Fruit fly (Drosophila melanogaster) whole organism, embryonic: ENCODE results near the gene mus101.

Experiments used
- B-H2 ChIP-seq: fragments of 200-800 bp; sonication (Bioruptor generic); optimal IDR thresholded peaks from 2 replicates; lab custom pipeline; 2018; ENCODE audit warnings: missing biosample characterization, mild to moderate bottlenecking, missing genetic modification characterization
- Bteb2 ChIP-seq: fragments of 200-800 bp; sonication (Bioruptor generic); optimal IDR thresholded peaks from 2 replicates; lab custom pipeline; 2016; ENCODE audit warnings: missing biosample characterization, missing genetic modification characterization
- CG10979 ChIP-seq: fragments of 200-800 bp; sonication (Bioruptor generic); optimal IDR thresholded peaks from 2 replicates; lab custom pipeline; 2018; ENCODE audit warnings: missing biosample characterization, mild to moderate bottlenecking, missing genetic modification characterization, moderate library complexity
- CG12659 ChIP-seq: fragments of 200-800 bp; sonication (Bioruptor generic); optimal IDR thresholded peaks from 3 replicates; lab custom pipeline; 2017; ENCODE audit warnings: mild to moderate bottlenecking, missing biosample characterization, missing genetic modification reagents, missing genetic modification characterization
- CG15011 ChIP-seq: fragments of 200-800 bp; sonication (Bioruptor generic); optimal IDR thresholded peaks from 3 replicates; lab custom pipeline; 2018; ENCODE audit warnings: missing biosample characterization, mild to moderate bottlenecking, missing genetic modification characterization
- CG15514 ChIP-seq: fragments of 200-800 bp; sonication (Bioruptor generic); optimal IDR thresholded peaks from 3 replicates; lab custom pipeline; 2017; ENCODE audit warnings: missing biosample characterization, missing genetic modification characterization, mild to moderate bottlenecking, moderate library complexity, missing genetic modification reagents
- CG16815 ChIP-seq: fragments of 200-800 bp; sonication (Bioruptor generic); optimal IDR thresholded peaks from 3 replicates; lab custom pipeline; 2017; ENCODE audit warnings: missing biosample characterization, mild to moderate bottlenecking, missing genetic modification characterization
- CG2129 ChIP-seq: fragments of 200-800 bp; sonication (Bioruptor generic); IDR thresholded peaks from 2 replicates; pipeline ENCODE4 v1.3.6; 2022; ENCODE audit warnings: missing biosample characterization, missing genetic modification characterization; ENCODE audit not compliant: partially characterized antibody
- CG30431 ChIP-seq: fragments of 200-800 bp; sonication (Bioruptor generic); optimal IDR thresholded peaks from 2 replicates; lab custom pipeline; 2017; ENCODE audit warnings: missing biosample characterization, missing genetic modification characterization
- CG32767 ChIP-seq: fragments of 200-800 bp; sonication (Bioruptor generic); IDR thresholded peaks from 2 replicates; pipeline ENCODE4 v1.3.6; 2022; ENCODE audit warnings: missing biosample characterization, missing genetic modification characterization
- CG4707 ChIP-seq: fragments of 200-800 bp; sonication (Bioruptor generic); optimal IDR thresholded peaks from 2 replicates; lab custom pipeline; 2018; ENCODE audit warnings: missing biosample characterization, mild to moderate bottlenecking, missing genetic modification characterization, moderate library complexity
- CG6175 ChIP-seq: fragments of 200-800 bp; sonication (Bioruptor generic); IDR thresholded peaks from 3 replicates; pipeline ENCODE4 v1.3.6; 2022; ENCODE audit warnings: missing biosample characterization, missing genetic modification characterization
- CG8388 ChIP-seq: fragments of 200-800 bp; sonication (Bioruptor generic); optimal IDR thresholded peaks from 2 replicates; lab custom pipeline; 2019; ENCODE audit warnings: missing biosample characterization, mild to moderate bottlenecking, missing genetic modification characterization, moderate library complexity
- CG9727 ChIP-seq: fragments of 200-800 bp; sonication (Bioruptor generic); optimal IDR thresholded peaks from 3 replicates; lab custom pipeline; 2017; ENCODE audit warnings: missing biosample characterization, mild to moderate bottlenecking, missing genetic modification characterization
- D19B ChIP-seq: fragments of 200-800 bp; sonication (Bioruptor generic); optimal IDR thresholded peaks from 2 replicates; lab custom pipeline; 2017; ENCODE audit warnings: missing biosample characterization, mild to moderate bottlenecking, missing genetic modification characterization
- Dfd ChIP-seq, 2 experiments: fragments of >200 bp; optimal IDR thresholded peaks; 2 replicates each; lab custom pipeline; 2017; ENCODE audit warnings: missing biosample characterization in 2 of 2, missing genetic modification characterization in 2 of 2
- ERR ChIP-seq: fragments of 200-800 bp; sonication (Bioruptor generic); optimal IDR thresholded peaks from 2 replicates; lab custom pipeline; 2016; ENCODE audit warnings: missing biosample characterization, missing genetic modification characterization
- Fer1 ChIP-seq: fragments of 200-800 bp; sonication (Bioruptor generic); optimal IDR thresholded peaks from 2 replicates; lab custom pipeline; 2017; ENCODE audit warnings: missing biosample characterization, mild to moderate bottlenecking, missing genetic modification characterization
- Fer3 ChIP-seq: fragments of 200-800 bp; sonication (Bioruptor generic); optimal IDR thresholded peaks from 2 replicates; lab custom pipeline; 2018; ENCODE audit warnings: missing biosample characterization, mild to moderate bottlenecking, missing genetic modification characterization, moderate library complexity
- Hand ChIP-seq: fragments of 200-800 bp; sonication (Bioruptor generic); optimal IDR thresholded peaks from 2 replicates; lab custom pipeline; 2017; ENCODE audit warnings: mild to moderate bottlenecking, missing biosample characterization, missing genetic modification reagents, missing genetic modification characterization
- HmgZ ChIP-seq: fragments of 200-800 bp; sonication (Bioruptor generic); optimal IDR thresholded peaks from 2 replicates; lab custom pipeline; 2018; ENCODE audit warnings: missing biosample characterization, mild to moderate bottlenecking, missing genetic modification characterization
- Hr78 ChIP-seq, 2 experiments: fragments of 200-800 bp in 1 of 2; fragments of >200 bp in 1 of 2; sonication (Bioruptor generic) in 1 of 2; optimal IDR thresholded peaks; 2 replicates each; lab custom pipeline; 2017 to 2019; ENCODE audit warnings: missing biosample characterization in 2 of 2, missing genetic modification characterization in 2 of 2, mild to moderate bottlenecking in 1 of 2, moderate library complexity in 1 of 2
- MBD-R2 ChIP-seq: fragments of 200-800 bp; sonication (Bioruptor generic); IDR thresholded peaks from 2 replicates; pipeline ENCODE4 v1.3.6; 2022; ENCODE audit warnings: missing biosample characterization, missing genetic modification characterization
- Mad ChIP-seq: fragments of 200-800 bp; sonication (Bioruptor generic); optimal IDR thresholded peaks from 2 replicates; lab custom pipeline; 2016; ENCODE audit warnings: missing biosample characterization, missing genetic modification characterization
- Myb ChIP-seq: fragments of 200-800 bp; sonication (Bioruptor generic); optimal IDR thresholded peaks from 2 replicates; lab custom pipeline; 2016; ENCODE audit warnings: missing biosample characterization, missing genetic modification characterization
- Pdp1 ChIP-seq, 2 experiments: fragments of 200-800 bp; sonication (Bioruptor generic); optimal IDR thresholded peaks; 3 replicates each; lab custom pipeline; 2016; ENCODE audit warnings: missing biosample characterization in 2 of 2, missing genetic modification characterization in 2 of 2, mild to moderate bottlenecking in 1 of 2, moderate library complexity in 1 of 2
- Poxn ChIP-seq: fragments of 200-800 bp; sonication (Bioruptor generic); IDR thresholded peaks from 2 replicates; pipeline ENCODE4 v1.3.6; 2022; ENCODE audit warnings: missing biosample characterization, missing genetic modification characterization
- Scr ChIP-seq: fragments of 200-800 bp; sonication (Bioruptor generic); IDR thresholded peaks from 2 replicates; pipeline ENCODE4 v1.3.6; 2022; ENCODE audit warnings: missing biosample characterization, missing genetic modification characterization; ENCODE audit not compliant: partially characterized antibody
- az2 ChIP-seq: fragments of 200-800 bp; sonication (Bioruptor generic); optimal IDR thresholded peaks from 3 replicates; lab custom pipeline; 2016; ENCODE audit warnings: missing biosample characterization, missing genetic modification characterization
- bigmax ChIP-seq: fragments of 200-800 bp; sonication (Bioruptor generic); optimal IDR thresholded peaks from 2 replicates; lab custom pipeline; 2018; ENCODE audit warnings: missing biosample characterization, mild to moderate bottlenecking, missing genetic modification characterization
- bsh ChIP-seq, 2 experiments: fragments of 200-800 bp; sonication (Bioruptor generic); optimal IDR thresholded peaks; 2 replicates each; lab custom pipeline; 2017 to 2018; ENCODE audit warnings: mild to moderate bottlenecking in 2 of 2, missing biosample characterization in 2 of 2, missing genetic modification characterization in 2 of 2, moderate library complexity in 1 of 2
- cg ChIP-seq: fragments of 200-800 bp; sonication (Bioruptor generic); optimal IDR thresholded peaks from 3 replicates; lab custom pipeline; 2019; ENCODE audit warnings: missing biosample characterization, mild to moderate bottlenecking, missing genetic modification characterization, moderate library complexity
- chinmo ChIP-seq: fragments of 200-800 bp; sonication (Bioruptor generic); IDR thresholded peaks from 4 replicates; pipeline ENCODE4 v1.3.6; 2022; ENCODE audit warnings: missing biosample characterization, missing genetic modification characterization; ENCODE audit not compliant: partially characterized antibody
- croc ChIP-seq: fragments of 200-800 bp; sonication (Bioruptor generic); conservative IDR thresholded peaks from 3 replicates; pipeline ENCODE4 v1.3.6; 2022; ENCODE audit warnings: missing biosample characterization, missing genetic modification characterization
- ems ChIP-seq: fragments of 200-800 bp; sonication (Bioruptor generic); optimal IDR thresholded peaks from 3 replicates; lab custom pipeline; 2016; ENCODE audit warnings: missing biosample characterization, missing genetic modification characterization
- gcm ChIP-seq: fragments of 200-800 bp; sonication (Bioruptor generic); optimal IDR thresholded peaks from 2 replicates; lab custom pipeline; 2019; ENCODE audit warnings: missing biosample characterization, mild to moderate bottlenecking, missing genetic modification characterization, moderate library complexity
- kay ChIP-seq: fragments of 200-800 bp; sonication (Bioruptor generic); optimal IDR thresholded peaks from 2 replicates; lab custom pipeline; 2016; ENCODE audit warnings: missing biosample characterization, missing genetic modification characterization
- lov ChIP-seq, 2 experiments: fragments of 200-800 bp in 1 of 2; fragments of >200 bp in 1 of 2; sonication (Bioruptor generic) in 1 of 2; IDR thresholded peaks in 1 of 2; optimal IDR thresholded peaks in 1 of 2; 2 replicates in 1 of 2; 3 replicates in 1 of 2; pipeline versions ENCODE4 v1.3.6 to Lab custom; 2017 to 2022; ENCODE audit warnings: missing biosample characterization in 1 of 2, missing genetic modification characterization in 1 of 2
- maf-S ChIP-seq: fragments of 200-800 bp; sonication (Bioruptor generic); optimal IDR thresholded peaks from 2 replicates; lab custom pipeline; 2016; ENCODE audit warnings: missing biosample characterization, missing genetic modification characterization
- nau ChIP-seq: fragments of 200-800 bp; sonication (Bioruptor generic); optimal IDR thresholded peaks from 3 replicates; lab custom pipeline; 2017; ENCODE audit warnings: missing biosample characterization, mild to moderate bottlenecking, missing genetic modification characterization, missing genetic modification reagents
- nmo ChIP-seq: fragments of 200-800 bp; sonication (Bioruptor generic); optimal IDR thresholded peaks from 2 replicates; lab custom pipeline; 2018; ENCODE audit warnings: missing biosample characterization, mild to moderate bottlenecking, missing genetic modification characterization, moderate library complexity
- odd ChIP-seq: fragments of 200-800 bp; sonication (Bioruptor generic); optimal IDR thresholded peaks from 2 replicates; lab custom pipeline; 2017; ENCODE audit warnings: missing biosample characterization, mild to moderate bottlenecking, missing genetic modification characterization
- pfk ChIP-seq: fragments of 200-800 bp; sonication (Bioruptor generic); optimal IDR thresholded peaks from 2 replicates; lab custom pipeline; 2018; ENCODE audit warnings: missing biosample characterization, mild to moderate bottlenecking, missing genetic modification characterization, moderate library complexity
- pho ChIP-seq: fragments of 200-800 bp; sonication (Bioruptor generic); optimal IDR thresholded peaks from 2 replicates; lab custom pipeline; 2016; ENCODE audit warnings: missing biosample characterization, missing genetic modification characterization
- rib ChIP-seq: fragments of 200-800 bp; sonication (Bioruptor generic); IDR thresholded peaks from 2 replicates; pipeline ENCODE4 v1.3.6; 2022; ENCODE audit warnings: missing biosample characterization, missing genetic modification characterization
- salm ChIP-seq: fragments of 200-800 bp; sonication (Bioruptor generic); optimal IDR thresholded peaks from 2 replicates; lab custom pipeline; 2018; ENCODE audit warnings: missing biosample characterization, mild to moderate bottlenecking, missing genetic modification characterization
- seq ChIP-seq: fragments of 200-800 bp; sonication (Bioruptor generic); IDR thresholded peaks from 2 replicates; pipeline ENCODE4 v1.3.6; 2022; ENCODE audit warnings: missing biosample characterization, missing genetic modification characterization
- tgo ChIP-seq: fragments of 200-800 bp; sonication (Bioruptor generic); IDR thresholded peaks from 3 replicates; pipeline ENCODE4 v1.3.6; 2022; ENCODE audit warnings: missing biosample characterization, missing genetic modification characterization
- trh ChIP-seq: fragments of 200-800 bp; sonication (Bioruptor generic); optimal IDR thresholded peaks from 2 replicates; lab custom pipeline; 2016; ENCODE audit warnings: missing biosample characterization, missing genetic modification characterization
- vnd ChIP-seq: fragments of 200-800 bp; sonication (Bioruptor generic); IDR thresholded peaks from 3 replicates; pipeline ENCODE4 v1.3.6; 2022; ENCODE audit warnings: missing biosample characterization, missing genetic modification characterization; ENCODE audit not compliant: partially characterized antibody

mus101 gene

DNA sequence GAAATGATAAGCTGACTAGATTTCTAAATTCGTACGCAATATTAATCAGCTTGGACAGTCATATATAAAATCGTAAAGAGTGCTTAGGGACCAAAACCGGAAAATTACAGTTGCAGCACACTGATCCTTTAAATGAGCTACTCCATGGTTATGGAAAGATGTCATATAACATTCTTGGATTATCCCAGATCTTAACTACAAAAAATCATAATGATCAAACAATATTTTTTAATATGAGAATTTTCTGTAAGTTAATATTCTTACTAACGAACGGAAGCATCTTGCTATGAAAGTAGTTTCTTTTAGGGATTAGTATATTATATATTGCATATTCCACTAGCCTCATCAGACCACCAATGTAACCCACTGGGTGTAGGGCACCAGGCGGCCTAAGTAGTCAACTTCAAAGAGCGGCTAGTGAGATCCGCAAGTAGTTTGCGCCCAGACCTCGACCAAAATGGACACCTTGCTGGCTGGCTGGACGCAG lies 45.5 kb upstream of the mus101 start, which contains the start of gene CG11162 (continued):
- TF ChIP-seq Scr (no peak), MBD-R2 (no peak), maf-S (GFP tag; lab: Kevin White, UChicago) (no peak), CG12659 (GFP tag; lab: Kevin White, UChicago) (no peak), bsh (GFP tag; optimal IDR thresholded peaks at IDR 0.05; lab: Kevin White, UChicago) (no peak), Bteb2 (GFP tag; lab: Kevin White, UChicago) (no peak), Mad (GFP tag; lab: Kevin White, UChicago) (no peak), az2 (no peak), Dfd (GFP tag; optimal IDR thresholded peaks at IDR 0.05; lab: Kevin White, UChicago) (no peak), ems (GFP tag; lab: Kevin White, UChicago) (no peak), CG4707 (GFP tag; lab: Kevin White, UChicago) (no peak), seq (GFP tag; lab: Robert Waterston, UW) (no peak), gcm (GFP tag; lab: Kevin White, UChicago) (no peak), bigmax (GFP tag; lab: Kevin White, UChicago) (no peak), Fer1 (peak; percentile 63), CG9727 (GFP tag; lab: Kevin White, UChicago) (peak; percentile 36), CG15011 (GFP tag; lab: Kevin White, UChicago) (peak; percentile 26), cg (no peak), chinmo (GFP tag; lab: Robert Waterston, UW) (no peak), vnd (no peak), Poxn (GFP tag; lab: Robert Waterston, UW) (no peak), CG30431 (no peak), D19B (GFP tag; lab: Kevin White, UChicago) (peak; percentile 52), Hr78 (GFP tag; optimal IDR thresholded peaks at IDR 0.05; lab: Kevin White, UChicago) (no peak), CG10979 (tag; lab: Kevin White, UChicago) (no peak), pfk (no peak), CG2129 (no peak), odd (GFP tag; lab: Kevin White, UChicago) (no peak), nau (no peak), nmo (no peak), CG15514 (peak; percentile 2), Myb (GFP tag; lab: Kevin White, UChicago) (no peak), Hand (peak; percentile 36), Pdp1 (GFP tag; optimal IDR thresholded peaks at IDR 0.05; lab: Kevin White, UChicago) (no peak), kay (GFP tag; lab: Kevin White, UChicago) (no peak), B-H2 (GFP tag; lab: Kevin White, UChicago) (no peak), rib (GFP tag; lab: Robert Waterston, UW) (no peak), CG6175 (no peak), ERR (GFP tag; lab: Kevin White, UChicago) (no peak), trh (no peak), Fer3 (tag; lab: Kevin White, UChicago) (peak; percentile 38), CG16815 (no peak), croc (no peak), CG8388 (GFP tag; lab: Kevin White, UChicago) (no peak), CG32767 (GFP tag; lab: Robert Waterston, UW) (no peak), tgo (GFP tag; lab: Robert Waterston, UW) (no peak), salm (tag; lab: Kevin White, UChicago) (no peak), pho (GFP tag; lab: Kevin White, UChicago) (peak; percentile 27), HmgZ (tag; lab: Kevin White, UChicago) (peak; percentile 3), lov (optimal IDR thresholded peaks at IDR 0.05; lab: Kevin White, UChicago) (no peak), lov (GFP tag; IDR thresholded peaks at IDR 0.05; lab: Robert Waterston, UW) (no peak)
